Fruit fly (Drosophila melanogaster) S2 (cell line): ENCODE measurements around the gene mrva.

Experiments used
- CG8478 ChIP-seq: fragments of >200 bp; optimal IDR thresholded peaks from 2 replicates; lab custom pipeline; 2018
- CTCF ChIP-seq, 2 experiments: fragments of >200 bp; optimal IDR thresholded peaks; 2 replicates each; lab custom pipeline; 2018

- TF ChIP-seq CTCF (optimal IDR thresholded peaks at IDR 0.05; lab: Kevin White, UChicago) (no peak), CG8478 (lab: Kevin White, UChicago) (no peak)
Observed at dm6 chr3L:7361095-7361522, 32.5 kb upstream of the mrva start.
